Worm (Caenorhabditis elegans): Measurements from ENCODE around the gene sedl-1.

sedl-1 gene

ce11 chrX:1389382-1389983 is 50.6 kb downstream of the sedl-1 start (continued):
- peak; percentile 70 for TF ChIP-seq nfya-1 (tag; optimal IDR thresholded peaks at IDR 0.05; ENCODE audit: insufficient read depth)
- peak; percentile 88 for TF ChIP-seq nhr-11 (tag; optimal IDR thresholded peaks at IDR 0.05)
- no peak for TF ChIP-seq ama-1 (optimal IDR thresholded peaks at IDR 0.05)
- TF ChIP-seq nhr-12 (tag; optimal IDR thresholded peaks at IDR 0.05), result no peak
- peak; percentile 85 for TF ChIP-seq nhr-76 (tag; optimal IDR thresholded peaks at IDR 0.05)
- TF ChIP-seq ztf-11 (tag; optimal IDR thresholded peaks at IDR 0.05), result peak; percentile 30
